Fruit fly (Drosophila melanogaster) whole organism, prepupa: ENCODE data around the gene CG32152.

Source experiments
- Blimp-1 ChIP-seq: fragments of 200-800 bp; sonication (Bioruptor generic); optimal IDR thresholded peaks from 3 replicates; lab custom pipeline; 2017; ENCODE audit warnings: missing biosample characterization, missing genetic modification characterization, mild to moderate bottlenecking, moderate library complexity, missing genetic modification reagents
- CG10631 ChIP-seq: fragments of 200-800 bp; sonication (Bioruptor generic); optimal IDR thresholded peaks from 2 replicates; lab custom pipeline; 2016; ENCODE audit warnings: missing biosample characterization, missing genetic modification characterization
- CG10669 ChIP-seq: fragments of 200-800 bp; sonication (Bioruptor generic); optimal IDR thresholded peaks from 3 replicates; lab custom pipeline; 2018; ENCODE audit warnings: missing biosample characterization, mild to moderate bottlenecking, missing genetic modification characterization, moderate library complexity
- CG11294 ChIP-seq: fragments of 200-800 bp; sonication (Bioruptor generic); IDR thresholded peaks from 2 replicates; pipeline ENCODE4 v1.3.6; 2022; ENCODE audit warnings: missing biosample characterization, missing genetic modification characterization
- CG11762 ChIP-seq: fragments of 200-800 bp; sonication (Bioruptor generic); optimal IDR thresholded peaks from 3 replicates; lab custom pipeline; 2016; ENCODE audit warnings: missing biosample characterization, missing genetic modification characterization; ENCODE audit not compliant: insufficient read depth
- CG15336 ChIP-seq: fragments of 200-800 bp; sonication (Bioruptor generic); IDR thresholded peaks from 2 replicates; pipeline ENCODE4 v1.3.6; 2022; ENCODE audit warnings: missing biosample characterization, missing genetic modification characterization
- CG1621 ChIP-seq: fragments of 200-800 bp; sonication (Bioruptor generic); optimal IDR thresholded peaks from 3 replicates; lab custom pipeline; 2018; ENCODE audit warnings: missing biosample characterization, mild to moderate bottlenecking, missing genetic modification characterization
- CG16779 ChIP-seq: fragments of 200-800 bp; sonication (Bioruptor generic); optimal IDR thresholded peaks from 3 replicates; lab custom pipeline; 2017; ENCODE audit warnings: missing biosample characterization, mild to moderate bottlenecking, missing genetic modification characterization
- CG3032 ChIP-seq: fragments of 200-800 bp; optimal IDR thresholded peaks from 2 replicates; lab custom pipeline; 2019; ENCODE audit warnings: missing biosample characterization, mild to moderate bottlenecking, missing genetic modification characterization, moderate library complexity
- CG31627 ChIP-seq: fragments of 200-800 bp; sonication (Bioruptor generic); optimal IDR thresholded peaks from 3 replicates; lab custom pipeline; 2016; ENCODE audit warnings: missing biosample characterization, missing genetic modification characterization
- CG32006 ChIP-seq: fragments of 200-800 bp; sonication (Bioruptor generic); optimal IDR thresholded peaks from 3 replicates; lab custom pipeline; 2017; ENCODE audit warnings: missing biosample characterization, mild to moderate bottlenecking, missing genetic modification characterization
- CG3919 ChIP-seq: fragments of 200-800 bp; sonication (Bioruptor generic); optimal IDR thresholded peaks from 3 replicates; lab custom pipeline; 2016; ENCODE audit warnings: missing biosample characterization, missing genetic modification characterization
- CG4318 ChIP-seq: fragments of 200-800 bp; sonication (Bioruptor generic); optimal IDR thresholded peaks from 3 replicates; lab custom pipeline; 2017; ENCODE audit warnings: missing biosample characterization, mild to moderate bottlenecking, missing genetic modification characterization
- CG6276 ChIP-seq: fragments of 200-800 bp; sonication (Bioruptor generic); optimal IDR thresholded peaks from 2 replicates; lab custom pipeline; 2017; ENCODE audit warnings: missing biosample characterization, mild to moderate bottlenecking, missing genetic modification characterization
- CG6792 ChIP-seq: fragments of 200-800 bp; sonication (Bioruptor generic); optimal IDR thresholded peaks from 3 replicates; lab custom pipeline; 2016; ENCODE audit warnings: missing biosample characterization, missing genetic modification characterization
- CG6854 ChIP-seq: fragments of 200-800 bp; sonication (Bioruptor generic); optimal IDR thresholded peaks from 2 replicates; lab custom pipeline; 2017; ENCODE audit warnings: missing biosample characterization, mild to moderate bottlenecking, missing genetic modification characterization
- CG7368 ChIP-seq: fragments of 200-800 bp; sonication (Bioruptor generic); optimal IDR thresholded peaks from 3 replicates; lab custom pipeline; 2016; ENCODE audit warnings: missing biosample characterization, missing genetic modification characterization
- CG8119 ChIP-seq: fragments of 200-800 bp; sonication (Bioruptor generic); IDR thresholded peaks from 3 replicates; pipeline ENCODE4 v1.3.6; 2022; ENCODE audit warnings: missing biosample characterization, missing genetic modification characterization
- CG8632 ChIP-seq: fragments of 200-800 bp; sonication (Bioruptor generic); optimal IDR thresholded peaks from 3 replicates; lab custom pipeline; 2016; ENCODE audit warnings: missing biosample characterization, missing genetic modification characterization
- Eip75B ChIP-seq: fragments of 200-800 bp; sonication (Bioruptor generic); optimal IDR thresholded peaks from 3 replicates; lab custom pipeline; 2016; ENCODE audit warnings: missing biosample characterization, missing genetic modification characterization
- Eip78C ChIP-seq: fragments of 200-800 bp; sonication (Bioruptor generic); peaks from one replicate; lab custom pipeline; 2016; ENCODE audit warnings: missing biosample characterization, missing genetic modification characterization
- Ets21C ChIP-seq: fragments of 200-800 bp; sonication (Bioruptor generic); optimal IDR thresholded peaks from 3 replicates; lab custom pipeline; 2016; ENCODE audit warnings: missing biosample characterization, missing genetic modification characterization
- Ets96B ChIP-seq: fragments of 200-800 bp; optimal IDR thresholded peaks from 2 replicates; lab custom pipeline; 2019; ENCODE audit warnings: missing biosample characterization, mild to moderate bottlenecking, missing genetic modification characterization, moderate library complexity
- Gug ChIP-seq: fragments of 200-800 bp; sonication (Bioruptor generic); IDR thresholded peaks from 2 replicates; pipeline ENCODE4 v1.3.6; 2022; ENCODE audit warnings: missing biosample characterization, missing genetic modification characterization
- Hr38 ChIP-seq: sonication (Bioruptor generic); optimal IDR thresholded peaks from 2 replicates; lab custom pipeline; 2016; ENCODE audit warnings: missing biosample characterization, missing genetic modification characterization
- Met ChIP-seq: fragments of 200-800 bp; sonication (Bioruptor generic); optimal IDR thresholded peaks from 3 replicates; lab custom pipeline; 2016; ENCODE audit warnings: missing biosample characterization, missing genetic modification characterization
- Smox ChIP-seq: fragments of 200-800 bp; sonication (Bioruptor generic); optimal IDR thresholded peaks from 3 replicates; lab custom pipeline; 2016; ENCODE audit warnings: missing biosample characterization, missing genetic modification characterization
- Sox15 ChIP-seq: fragments of 200-800 bp; sonication (Bioruptor generic); optimal IDR thresholded peaks from 3 replicates; lab custom pipeline; 2016; ENCODE audit warnings: missing biosample characterization, missing genetic modification characterization
- achi ChIP-seq: fragments of 200-800 bp; sonication (Bioruptor generic); optimal IDR thresholded peaks from 3 replicates; lab custom pipeline; 2016; ENCODE audit warnings: missing biosample characterization, missing genetic modification characterization
- cyc ChIP-seq: fragments of 200-800 bp; sonication (Bioruptor generic); optimal IDR thresholded peaks from 3 replicates; lab custom pipeline; 2016; ENCODE audit warnings: missing biosample characterization, missing genetic modification characterization
- dac ChIP-seq: fragments of 200-800 bp; sonication (Bioruptor generic); optimal IDR thresholded peaks from 2 replicates; lab custom pipeline; 2017; ENCODE audit warnings: missing biosample characterization, mild to moderate bottlenecking, missing genetic modification characterization
- dsx ChIP-seq: fragments of 200-800 bp; optimal IDR thresholded peaks from 3 replicates; lab custom pipeline; 2019; ENCODE audit warnings: missing biosample characterization, mild to moderate bottlenecking, missing genetic modification characterization, moderate library complexity; ENCODE audit not compliant: poor library complexity, severe bottlenecking
- eg ChIP-seq: fragments of 200-800 bp; sonication (Bioruptor generic); IDR thresholded peaks from 3 replicates; pipeline ENCODE4 v1.3.6; 2022; ENCODE audit warnings: missing biosample characterization, missing genetic modification characterization
- fd59A ChIP-seq: fragments of 200-800 bp; sonication (Bioruptor generic); optimal IDR thresholded peaks from 2 replicates; lab custom pipeline; 2017; ENCODE audit warnings: missing biosample characterization, mild to moderate bottlenecking, missing genetic modification characterization, missing genetic modification reagents
- fd85E ChIP-seq: fragments of 200-800 bp; sonication (Bioruptor generic); optimal IDR thresholded peaks from 3 replicates; lab custom pipeline; 2016; ENCODE audit warnings: missing biosample characterization, missing genetic modification characterization
- fkh ChIP-seq: fragments of 200-800 bp; sonication (Bioruptor generic); optimal IDR thresholded peaks from 3 replicates; lab custom pipeline; 2017; ENCODE audit warnings: missing biosample characterization, mild to moderate bottlenecking, missing genetic modification characterization, moderate library complexity
- lz ChIP-seq: fragments of 200-800 bp; sonication (Bioruptor generic); optimal IDR thresholded peaks from 3 replicates; lab custom pipeline; 2016; ENCODE audit warnings: missing biosample characterization, missing genetic modification characterization
- net ChIP-seq: fragments of 200-800 bp; sonication (Bioruptor generic); optimal IDR thresholded peaks from 3 replicates; lab custom pipeline; 2016; ENCODE audit warnings: missing biosample characterization, missing genetic modification characterization
- pdm3 ChIP-seq: fragments of 200-800 bp; sonication (Bioruptor generic); optimal IDR thresholded peaks from 3 replicates; lab custom pipeline; 2016; ENCODE audit warnings: missing biosample characterization, missing genetic modification characterization
- ss ChIP-seq, 2 experiments: fragments of 200-800 bp; sonication (Bioruptor generic); optimal IDR thresholded peaks; 2 replicates in 1 of 2; 3 replicates in 1 of 2; lab custom pipeline; 2017 to 2018; ENCODE audit warnings: mild to moderate bottlenecking in 2 of 2, missing biosample characterization in 2 of 2, missing genetic modification characterization in 2 of 2, moderate library complexity in 1 of 2
- svp ChIP-seq: fragments of 200-800 bp; sonication (Bioruptor generic); peaks from one replicate; lab custom pipeline; 2016; ENCODE audit warnings: missing biosample characterization, missing genetic modification characterization

CG32152 gene

dm6 chr3L:16113607-16114337, 30.1 kb downstream of the CG32152 start (continued):
- peak; percentile 77 for TF ChIP-seq Sox15 (GFP tag; lab: Kevin White, UChicago)
- peak; percentile 73 for TF ChIP-seq dsx (GFP tag; lab: Kevin White, UChicago)
- TF ChIP-seq eg (GFP tag; lab: Robert Waterston, UW), result peak; percentile 90; the same call in 2 of the 3 replicates
- TF ChIP-seq CG10631 (GFP tag; lab: Kevin White, UChicago), result no peak
- TF ChIP-seq lz (GFP tag; lab: Kevin White, UChicago), result peak; percentile 90
- no peak for TF ChIP-seq net (GFP tag; lab: Kevin White, UChicago)
- peak; percentile 62; the same call in 1 of the 2 replicates for TF ChIP-seq CG11294
- no peak for TF ChIP-seq CG16779 (tag; lab: Kevin White, UChicago)
- no peak for TF ChIP-seq CG11762 (GFP tag; lab: Kevin White, UChicago)
- TF ChIP-seq Smox (GFP tag; lab: Kevin White, UChicago), result no peak
- TF ChIP-seq CG4318 (GFP tag; lab: Kevin White, UChicago), result no peak
- TF ChIP-seq Blimp-1, result peak; percentile 68
- TF ChIP-seq CG15336 (GFP tag; lab: Robert Waterston, UW), result peak; percentile 87
- peak; percentile 65 for TF ChIP-seq CG6854
- TF ChIP-seq CG32006, result no peak
- TF ChIP-seq fd59A (GFP tag; lab: Kevin White, UChicago), result no peak

- TF ChIP-seq CG8119 (GFP tag; lab: Robert Waterston, UW) (peak; percentile 89; the same call in 1 of the 3 replicates), Gug (GFP tag; lab: Robert Waterston, UW) (no peak), CG6854 (no peak)
Observed at dm6 chr3L:16113003-16113606, 30.7 kb downstream of the CG32152 start, which contains the start of gene Taf4. TSS of gene Taf4 (plus strand) at chr3L:16113212.

- TF ChIP-seq CG10669 (GFP tag; lab: Kevin White, UChicago) (no peak), Eip78C (GFP tag; lab: Kevin White, UChicago) (peak; percentile 66), Ets21C (GFP tag; lab: Kevin White, UChicago) (no peak)
Observed at dm6 chr3L:16112069-16112820, 31.6 kb downstream of the CG32152 start, which contains the start of gene Zn72D. TSS of gene Zn72D (minus strand) at chr3L:16112626.

dm6 chr3L:16105528-16105927, 38.3 kb downstream of the CG32152 start, which contains the start of the genes IntS9 and CG43295:
TSS of gene IntS9 (minus strand) at chr3L:16105627.
TSS of gene CG43295 (plus strand) at chr3L:16105852.
- TF ChIP-seq achi (GFP tag; lab: Kevin White, UChicago) (no peak), CG6792 (GFP tag; lab: Kevin White, UChicago) (peak; percentile 85), Eip75B (GFP tag; lab: Kevin White, UChicago) (no peak), pdm3 (GFP tag; lab: Kevin White, UChicago) (no peak), Met (GFP tag; lab: Kevin White, UChicago) (no peak), Ets21C (GFP tag; lab: Kevin White, UChicago) (peak; percentile 88), CG1621 (tag; lab: Kevin White, UChicago) (no peak), Hr38 (GFP tag; lab: Kevin White, UChicago) (peak; percentile 77), dsx (GFP tag; lab: Kevin White, UChicago) (no peak), cyc (GFP tag; lab: Kevin White, UChicago) (peak; percentile 91), ss (GFP tag; optimal IDR thresholded peaks at IDR 0.05; lab: Kevin White, UChicago) (no peak), CG31627 (GFP tag; lab: Kevin White, UChicago) (peak; percentile 92), CG7368 (peak; percentile 77), Blimp-1 (no peak), CG8632 (GFP tag; lab: Kevin White, UChicago) (peak; percentile 75), CG3919 (GFP tag; lab: Kevin White, UChicago) (no peak), Smox (GFP tag; lab: Kevin White, UChicago) (no peak), CG10631 (GFP tag; lab: Kevin White, UChicago) (peak; percentile 87), CG6276 (GFP tag; lab: Kevin White, UChicago) (no peak), CG15336 (GFP tag; lab: Robert Waterston, UW) (peak; percentile 80), Gug (GFP tag; lab: Robert Waterston, UW) (peak; percentile 70), fkh (GFP tag; lab: Kevin White, UChicago) (peak; percentile 46), fd59A (GFP tag; lab: Kevin White, UChicago) (peak; percentile 58), Sox15 (GFP tag; lab: Kevin White, UChicago) (peak; percentile 76), fd85E (no peak), dac (GFP tag; lab: Kevin White, UChicago) (no peak), svp (GFP tag; lab: Kevin White, UChicago) (no peak), CG11294 (peak; percentile 64), CG3032 (tag; lab: Kevin White, UChicago) (peak; percentile 76), Ets96B (tag; lab: Kevin White, UChicago) (peak; percentile 79)
